Fruit fly (Drosophila melanogaster) whole organism, larva: Measurements from ENCODE around the gene Naa60.
A peak's percentile ranks its signal among the peaks of the same experiment; 100 is the strongest.

Experiments
- noc ChIP-seq: fragments of 200-800 bp; sonication (Bioruptor generic); optimal IDR thresholded peaks from 3 replicates; lab custom pipeline; 2019; ENCODE audit warnings: missing biosample characterization, mild to moderate bottlenecking, missing genetic modification characterization, moderate library complexity

Gene Naa60

dm6 chr3L:9716595-9716994, 10.1 kb upstream of the Naa60 start:
- TF ChIP-seq noc (tag; lab: Kevin White, UChicago), result no peak

dm6 chr3L:9717101-9717500, 9.6 kb upstream of the Naa60 start:
- TF ChIP-seq noc (tag; lab: Kevin White, UChicago), result no peak

dm6 chr3L:9717839-9718238, 8.9 kb upstream of the Naa60 start:
- TF ChIP-seq noc (tag; lab: Kevin White, UChicago), result no peak

dm6 chr3L:9718929-9719328, 7.8 kb upstream of the Naa60 start, which contains the start of the genes CG18178 and CG14174:
Gene CG18178 (minus strand): TSS chr3L:9719144.
Gene CG14174 (plus strand): TSS chr3L:9719328.
- peak; percentile 58 for TF ChIP-seq noc (tag; lab: Kevin White, UChicago)

dm6 chr3L:9720102-9720501, 6.6 kb upstream of the Naa60 start:
- TF ChIP-seq noc (tag; lab: Kevin White, UChicago), result no peak

- TF ChIP-seq noc (tag; lab: Kevin White, UChicago), result peak; percentile 42
Measured at dm6 chr3L:9723108-9723507, 3.6 kb upstream of the Naa60 start, which contains the start of the genes nbs and defl. Gene nbs (minus strand): TSS chr3L:9723194. Gene defl (plus strand): TSS chr3L:9723423.

- TF ChIP-seq noc (tag; lab: Kevin White, UChicago), result no peak
Measured at dm6 chr3L:9729795-9730421, 3.2 kb downstream of the Naa60 start, which contains the start of gene ATPsynB. Gene ATPsynB (plus strand): TSS chr3L:9729999.

- TF ChIP-seq noc (tag; lab: Kevin White, UChicago), result no peak
Measured at dm6 chr3L:9733563-9733962, 6.9 kb downstream of the Naa60 start, which contains the start of gene CG6749. Gene CG6749 (minus strand): TSS chr3L:9733807.

dm6 chr3L:9739629-9740028, 12.9 kb downstream of the Naa60 start:
- TF ChIP-seq noc (tag; lab: Kevin White, UChicago), result no peak

- TF ChIP-seq noc (tag; lab: Kevin White, UChicago), result no peak
Measured at dm6 chr3L:9742342-9742741, 15.6 kb downstream of the Naa60 start.

- no peak for TF ChIP-seq noc (tag; lab: Kevin White, UChicago)
Measured at dm6 chr3L:9744060-9744549, 17.4 kb downstream of the Naa60 start.

dm6 chr3L:9745393-9745792, 18.7 kb downstream of the Naa60 start:
- TF ChIP-seq noc (tag; lab: Kevin White, UChicago), result no peak

- TF ChIP-seq noc (tag; lab: Kevin White, UChicago), result no peak
Measured at dm6 chr3L:9751625-9752024, 24.9 kb downstream of the Naa60 start.

dm6 chr3L:9760151-9760749, 33.6 kb downstream of the Naa60 start, which contains the start of gene CG42268:
Gene CG42268 (minus strand): TSS chr3L:9760395.
- peak; percentile 9 for TF ChIP-seq noc (tag; lab: Kevin White, UChicago)

- peak; percentile 67 for TF ChIP-seq noc (tag; lab: Kevin White, UChicago)
Measured at dm6 chr3L:9762036-9762597, 35.4 kb downstream of the Naa60 start.

dm6 chr3L:9763389-9763917, 36.8 kb downstream of the Naa60 start, which contains the start of gene Ae2:
Gene Ae2 (plus strand): TSS chr3L:9763544.
- no peak for TF ChIP-seq noc (tag; lab: Kevin White, UChicago)
